Worm (Caenorhabditis elegans): ENCODE results near the gene clec-84.
A peak's percentile ranks its signal among the peaks of the same experiment; 100 is the strongest.

The clec-84 gene

DNA sequence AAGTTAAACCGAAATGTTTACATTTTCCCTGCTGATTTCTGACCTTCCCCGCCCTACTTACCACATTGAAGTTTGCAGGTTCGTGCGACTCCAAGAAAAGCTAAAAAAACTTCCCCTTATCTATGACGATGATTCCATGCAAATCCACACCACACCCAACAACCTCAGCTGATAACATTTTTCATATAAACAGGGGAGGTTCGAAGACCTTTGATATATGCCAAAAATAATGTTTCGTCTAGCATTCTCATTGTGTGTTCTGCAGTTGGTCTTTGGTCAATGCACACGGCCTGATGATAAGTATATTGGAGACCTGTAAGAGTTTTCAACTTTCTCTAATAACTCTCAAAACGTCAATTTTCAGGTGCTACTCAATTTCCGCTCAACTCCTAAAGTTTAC is 11.9 kb downstream of the clec-84 start:
- TF ChIP-seq F26F4.8 (GFP tag; conservative IDR thresholded peaks at IDR 0.05) (no peak), fkh-10 (GFP tag; optimal IDR thresholded peaks at IDR 0.05) (no peak), attf-4 (tag; optimal IDR thresholded peaks at IDR 0.05) (no peak), ceh-62 (tag; optimal IDR thresholded peaks at IDR 0.05) (no peak), Y105C5A.15 (GFP tag; IDR thresholded peaks at IDR 0.05) (no peak), sdz-12 (GFP tag; optimal IDR thresholded peaks at IDR 0.05) (no peak), F44E2.7 (GFP tag; IDR thresholded peaks at IDR 0.05) (no peak), lim-7 (GFP tag; IDR thresholded peaks at IDR 0.05) (no peak), unc-130 (GFP tag; optimal IDR thresholded peaks at IDR 0.05) (no peak), nhr-28 (tag; optimal IDR thresholded peaks at IDR 0.05) (peak; percentile 27), skn-1 (tag; optimal IDR thresholded peaks at IDR 0.05) (no peak), nhr-25 (tag; optimal IDR thresholded peaks at IDR 0.05; ENCODE audit: borderline replicate concordance, insufficient read depth) (no peak), dpl-1 (GFP tag; optimal IDR thresholded peaks at IDR 0.05) (no peak), ZK337.2 (GFP tag; IDR thresholded peaks at IDR 0.05) (no peak), hlh-11 (tag; optimal IDR thresholded peaks at IDR 0.05) (peak; percentile 43), nhr-111 (GFP tag; optimal IDR thresholded peaks at IDR 0.05) (no peak), fos-1 (tag; optimal IDR thresholded peaks at IDR 0.05) (no peak), php-3 (GFP tag; IDR thresholded peaks at IDR 0.05) (no peak), pha-4 (GFP tag; IDR thresholded peaks at IDR 0.05) (no peak), pha-4 (tag; optimal IDR thresholded peaks at IDR 0.05) (no peak), ces-1 (GFP tag; optimal IDR thresholded peaks at IDR 0.05) (no peak), dmd-8 (GFP tag; IDR thresholded peaks at IDR 0.05) (no peak), nhr-41 (GFP tag; IDR thresholded peaks at IDR 0.05) (no peak), arid-1 (GFP tag; conservative IDR thresholded peaks at IDR 0.05) (no peak), daf-16 (GFP tag; optimal IDR thresholded peaks at IDR 0.05) (no peak), daf-16 (tag; optimal IDR thresholded peaks at IDR 0.05) (peak; percentile 80), mes-2 (tag; optimal IDR thresholded peaks at IDR 0.05; ENCODE audit: poor library complexity, severe bottlenecking) (no peak), T20F7.1 (GFP tag; optimal IDR thresholded peaks at IDR 0.05) (no peak), F49E8.2 (tag; optimal IDR thresholded peaks at IDR 0.05; ENCODE audit: borderline replicate concordance) (no peak), dve-1 (tag; optimal IDR thresholded peaks at IDR 0.05; ENCODE audit: insufficient read depth) (peak; percentile 27), lin-39 (tag; optimal IDR thresholded peaks at IDR 0.05) (no peak), hmg-1.1 (GFP tag; IDR thresholded peaks at IDR 0.05) (no peak), egl-43 (GFP tag; IDR thresholded peaks at IDR 0.05) (no peak), spr-3 (GFP tag; optimal IDR thresholded peaks at IDR 0.05) (no peak), spr-1 (tag; optimal IDR thresholded peaks at IDR 0.05) (no peak), mxl-3 (GFP tag; optimal IDR thresholded peaks at IDR 0.05) (no peak), dmd-6 (GFP tag; IDR thresholded peaks at IDR 0.05) (peak; percentile 67), daf-12 (tag; optimal IDR thresholded peaks at IDR 0.05) (no peak), ctbp-1 (GFP tag; IDR thresholded peaks at IDR 0.05) (no peak), vab-7 (GFP tag; IDR thresholded peaks at IDR 0.05) (no peak), mdt-29 (GFP tag; IDR thresholded peaks at IDR 0.05) (no peak), gei-8 (GFP tag; optimal IDR thresholded peaks at IDR 0.05) (no peak), pqm-1 (tag; optimal IDR thresholded peaks at IDR 0.05) (peak; percentile 27), egl-27 (tag; optimal IDR thresholded peaks at IDR 0.05) (no peak)

Data from whole organism, L4 larva.